Worm (Caenorhabditis elegans) whole organism, L2 larva: ENCODE measurements around the gene srg-33.

Experiments
- F13H6.1 ChIP-seq: sonication (generic microtip); optimal IDR thresholded peaks from 2 replicates; lab custom pipeline; 2016; ENCODE audit warnings: missing genetic modification characterization, missing compliant biosample characterization
- ZK546.5 ChIP-seq: sonication (generic microtip); optimal IDR thresholded peaks from 2 replicates; lab custom pipeline; 2017; ENCODE audit warnings: missing biosample characterization, missing genetic modification characterization
- snpc-4 ChIP-seq: fragments of 150-350 bp; optimal IDR thresholded peaks from 2 replicates; lab custom pipeline; 2014; ENCODE audit warnings: missing biosample characterization, missing genetic modification characterization
- unc-62 ChIP-seq: fragments of 150-350 bp; optimal IDR thresholded peaks from 2 replicates; lab custom pipeline; 2014; ENCODE audit warnings: missing biosample characterization, missing genetic modification reagents, missing genetic modification characterization

- no peak for TF ChIP-seq ZK546.5 (tag; lab: Kevin White, UChicago)
- TF ChIP-seq snpc-4 (tag; lab: Kevin White, UChicago), result no peak
- no peak for TF ChIP-seq F13H6.1 (tag; lab: Kevin White, UChicago)
- TF ChIP-seq unc-62 (GFP tag; lab: Kevin White, UChicago), result no peak
Measured at ce11 chrV:8300935-8301535, 9.2 kb downstream of the srg-33 start, which contains the start of gene W02D7.6.
